Worm (Caenorhabditis elegans) whole organism, midembryonic: ENCODE data around the gene nhr-27.

Source experiments
- T22C8.4 ChIP-seq: fragments of 200-800 bp; sonication (Bioruptor generic); IDR thresholded peaks from 2 replicates; pipeline ENCODE4 v1.3.6; 2022; ENCODE audit warnings: missing genetic modification characterization, missing compliant biosample characterization
- flt-1 ChIP-seq: fragments of 200-800 bp; sonication (Bioruptor generic); IDR thresholded peaks from 2 replicates; pipeline ENCODE4 v1.3.6; 2022; ENCODE audit warnings: missing genetic modification characterization, missing compliant biosample characterization
- klf-2 ChIP-seq: fragments of 200-800 bp; sonication (Bioruptor generic); conservative IDR thresholded peaks from 2 replicates; pipeline ENCODE4 v1.3.6; 2022; ENCODE audit warnings: missing genetic modification reagents, missing genetic modification characterization, missing compliant biosample characterization
- med-1 ChIP-seq: sonication (generic microtip); optimal IDR thresholded peaks from 2 replicates; lab custom pipeline; 2017; ENCODE audit warnings: missing genetic modification characterization, mild to moderate bottlenecking, missing compliant biosample characterization, antibody characterized with exemption, missing genetic modification reagents; ENCODE audit not compliant: insufficient read depth
- tab-1 ChIP-seq: fragments of 200-800 bp; sonication (Bioruptor generic); IDR thresholded peaks from 2 replicates; pipeline ENCODE4 v1.3.6; 2022; ENCODE audit warnings: missing genetic modification characterization, missing compliant biosample characterization
- ztf-23 ChIP-seq: fragments of 200-800 bp; sonication (Bioruptor generic); IDR thresholded peaks from 2 replicates; pipeline ENCODE4 v1.3.6; 2022; ENCODE audit warnings: missing genetic modification reagents, missing genetic modification characterization, missing compliant biosample characterization
- ztf-29 ChIP-seq: fragments of 200-800 bp; sonication (Bioruptor generic); IDR thresholded peaks from 2 replicates; pipeline ENCODE4 v1.3.6; 2022; ENCODE audit warnings: missing genetic modification reagents, missing genetic modification characterization, missing compliant biosample characterization

- no peak for TF ChIP-seq ztf-23 (GFP tag; lab: Robert Waterston, UW)
- TF ChIP-seq T22C8.4 (GFP tag; lab: Robert Waterston, UW), result no peak
- no peak for TF ChIP-seq flt-1 (GFP tag; lab: Robert Waterston, UW)
- no peak for TF ChIP-seq ztf-29
- TF ChIP-seq tab-1 (GFP tag; lab: Robert Waterston, UW), result no peak
- TF ChIP-seq klf-2 (GFP tag; lab: Robert Waterston, UW), result no peak
- TF ChIP-seq med-1 (GFP tag; lab: Kevin White, UChicago), result no peak
These were observed 53.1 kb downstream of the nhr-27 start for ce11 chrX:12755021-12755420.
